Worm (Caenorhabditis elegans): ENCODE data around the gene C12D8.21.

C12D8.21 gene

DNA sequence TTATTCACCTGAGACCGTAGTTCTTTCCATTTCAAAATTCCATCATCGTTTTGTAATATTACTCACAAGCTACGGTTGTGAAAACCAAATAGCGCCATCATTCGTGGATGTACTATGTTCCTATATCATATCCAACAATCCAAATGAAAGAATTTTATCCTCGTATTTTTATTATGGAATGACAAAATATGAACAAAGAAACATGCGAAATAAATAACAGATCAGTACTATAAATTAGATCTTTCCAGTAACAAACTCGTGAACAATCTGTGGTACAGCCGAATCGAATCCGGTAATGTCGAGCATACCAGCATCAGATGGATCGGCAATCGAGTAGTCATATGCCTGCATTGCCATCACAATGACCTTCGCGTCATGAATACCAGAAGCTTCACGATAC, 11.7 kb upstream of the C12D8.21 start:
- no peak for TF ChIP-seq unc-62 (GFP tag; optimal IDR thresholded peaks at IDR 0.05)

ce11 chrV:10249515-10249914, 8.5 kb upstream of the C12D8.21 start:
- TF ChIP-seq unc-62 (GFP tag; optimal IDR thresholded peaks at IDR 0.05), result no peak

- no peak for TF ChIP-seq unc-62 (GFP tag; optimal IDR thresholded peaks at IDR 0.05)
Observed at ce11 chrV:10248255-10248979, 7.4 kb upstream of the C12D8.21 start, which contains the start of gene akt-1. akt-1 (plus strand) TSS chrV:10248905.

ce11 chrV:10247673-10248239, 6.8 kb upstream of the C12D8.21 start:
- no peak for TF ChIP-seq unc-62 (GFP tag; optimal IDR thresholded peaks at IDR 0.05)

ce11 chrV:10246967-10247366, 6.0 kb upstream of the C12D8.21 start:
- no peak for TF ChIP-seq unc-62 (GFP tag; optimal IDR thresholded peaks at IDR 0.05)

DNA sequence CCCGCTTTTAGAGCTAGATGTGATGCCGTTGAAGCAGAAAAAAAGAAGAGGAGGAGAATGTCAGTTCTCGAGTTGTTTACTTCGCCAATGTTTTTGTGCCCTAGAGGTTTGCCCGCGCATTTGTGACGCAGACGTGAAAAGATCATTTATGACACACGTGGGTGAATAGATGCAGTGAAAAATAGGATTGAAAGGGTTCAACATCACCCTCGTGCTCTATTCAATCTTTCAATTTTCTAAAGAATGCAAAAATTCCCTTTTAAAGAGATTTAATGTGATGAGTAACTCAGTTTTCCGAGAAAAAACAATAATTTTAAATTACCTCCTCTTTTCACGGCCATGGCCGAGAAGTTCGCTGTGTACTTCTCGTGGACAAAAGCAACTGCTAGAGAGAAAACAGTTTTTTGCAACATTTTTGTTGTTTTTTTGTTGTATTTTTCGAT, 5.5 kb upstream of the C12D8.21 start:
- TF ChIP-seq unc-62 (GFP tag; optimal IDR thresholded peaks at IDR 0.05), result no peak

DNA sequence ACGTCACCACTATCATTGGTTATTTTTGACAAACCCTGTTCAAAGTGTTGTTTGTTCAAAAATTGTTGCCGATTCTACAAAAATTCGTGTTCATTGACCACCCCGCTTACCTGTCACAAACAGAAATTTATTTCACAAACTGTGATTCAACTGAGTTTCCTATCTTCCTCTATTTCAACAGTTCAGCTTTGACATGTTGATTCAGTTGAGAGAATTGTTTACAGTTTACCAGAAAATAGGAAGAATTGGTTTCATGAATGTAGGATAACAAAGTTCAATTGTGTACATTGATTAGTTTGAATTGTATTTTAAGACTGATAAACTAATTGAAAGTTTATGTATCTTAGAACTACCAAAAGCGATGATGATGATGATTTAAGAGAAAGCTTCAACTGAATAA, 4.6 kb upstream of the C12D8.21 start:
- TF ChIP-seq unc-62 (GFP tag; optimal IDR thresholded peaks at IDR 0.05), result no peak

- TF ChIP-seq unc-62 (GFP tag; optimal IDR thresholded peaks at IDR 0.05), result no peak
Observed at ce11 chrV:10244018-10244720, 3.2 kb upstream of the C12D8.21 start.

DNA sequence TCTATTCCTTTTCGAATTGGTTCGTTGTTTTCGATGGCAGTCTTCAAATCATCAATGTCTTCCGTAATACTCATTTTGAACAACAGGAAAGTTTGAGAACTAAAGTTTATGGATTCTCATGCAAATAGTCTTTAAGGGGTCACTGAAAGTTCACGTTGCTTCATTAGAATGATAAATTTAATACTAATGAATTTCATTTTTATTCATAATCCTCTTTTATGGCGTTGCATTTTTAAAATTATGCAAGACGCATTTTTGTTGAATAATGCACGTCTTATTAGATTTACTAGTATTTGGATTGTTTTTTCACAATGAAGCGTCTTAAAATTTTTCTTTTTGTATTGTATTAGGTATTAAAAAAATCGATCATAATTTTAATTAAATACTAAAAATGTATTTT, 2.1 kb upstream of the C12D8.21 start, which contains the start of gene C12D8.9:
TSS of gene C12D8.9 (minus strand) at position 101 of the 400 bp plus-strand sequence.
- TF ChIP-seq unc-62 (GFP tag; optimal IDR thresholded peaks at IDR 0.05), result no peak

DNA sequence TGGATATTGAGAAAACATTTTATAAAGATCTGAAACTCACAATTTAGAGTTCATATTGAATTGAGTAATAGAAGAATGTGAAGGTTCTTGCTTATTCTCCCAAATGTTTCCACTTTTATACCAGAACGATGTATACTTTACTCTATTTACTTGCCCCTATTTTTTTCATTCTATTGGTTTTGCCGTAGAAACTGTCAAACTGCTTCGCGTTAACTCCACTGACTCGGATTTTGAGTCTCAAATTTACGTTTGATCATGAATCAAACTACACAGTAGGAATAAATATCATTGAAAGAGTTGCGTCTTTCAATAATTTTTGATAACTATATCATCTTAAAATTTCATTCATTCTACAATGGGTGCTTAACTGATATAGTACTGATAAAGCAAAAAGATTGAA, 1.1 kb downstream of the C12D8.21 start, which contains the start of gene fipr-8:
TSS of gene fipr-8 (minus strand) at position 101 of the 400 bp plus-strand sequence.
- TF ChIP-seq unc-62 (GFP tag; optimal IDR thresholded peaks at IDR 0.05), result no peak

ce11 chrV:10238665-10239064, 2.3 kb downstream of the C12D8.21 start, which contains the start of gene fubl-1:
fubl-1 (minus strand) TSS chrV:10238866.
- no peak for TF ChIP-seq unc-62 (GFP tag; optimal IDR thresholded peaks at IDR 0.05)

- TF ChIP-seq unc-62 (GFP tag; optimal IDR thresholded peaks at IDR 0.05), result no peak
Observed at ce11 chrV:10237959-10238444, 3.0 kb downstream of the C12D8.21 start.

DNA sequence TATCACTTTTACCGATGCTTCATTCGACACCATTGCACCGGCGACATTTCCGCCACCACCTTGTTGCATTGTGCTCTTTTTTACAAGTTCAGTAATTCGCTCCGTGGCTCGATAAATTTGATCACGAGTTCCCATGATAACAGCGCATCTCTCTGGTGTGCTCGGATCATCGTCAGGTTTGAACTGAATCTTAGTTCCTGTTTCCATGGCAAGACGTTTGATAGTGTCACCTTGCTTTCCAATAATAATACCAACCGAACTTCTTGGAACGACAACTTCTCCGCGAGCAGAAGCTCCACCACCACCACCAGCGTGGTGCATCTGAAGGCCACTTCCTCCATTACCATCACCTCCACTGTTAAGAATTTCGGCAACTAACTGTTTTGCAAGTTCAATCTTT, 3.8 kb downstream of the C12D8.21 start:
- no peak for TF ChIP-seq unc-62 (GFP tag; optimal IDR thresholded peaks at IDR 0.05)

DNA sequence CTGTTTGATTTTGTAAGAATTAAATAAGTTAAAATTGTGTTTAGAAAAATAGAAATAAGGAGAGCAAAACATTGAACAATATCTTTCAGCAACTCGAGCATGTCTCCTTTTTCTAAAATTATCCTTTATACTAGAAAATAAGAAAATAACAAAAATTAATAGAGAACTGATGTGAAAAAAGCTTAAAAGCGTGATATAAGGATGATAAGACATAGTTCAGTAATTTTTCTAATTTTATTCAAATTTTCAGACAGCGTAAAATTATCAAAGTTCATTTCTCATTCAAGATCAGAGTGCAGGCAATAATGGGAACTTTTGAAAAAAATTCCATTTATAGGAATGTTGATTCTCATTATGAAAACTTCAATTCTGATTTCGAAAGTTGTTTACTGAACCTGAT, 7.7 kb downstream of the C12D8.21 start, which contains the start of gene str-182:
TSS of gene str-182 (minus strand) at position 101 of the 400 bp plus-strand sequence.
- no peak for TF ChIP-seq unc-62 (GFP tag; optimal IDR thresholded peaks at IDR 0.05)

ce11 chrV:10230932-10231331, 10.1 kb downstream of the C12D8.21 start, which contains the start of gene fipr-6:
fipr-6 (plus strand) TSS chrV:10231232.
- no peak for TF ChIP-seq unc-62 (GFP tag; optimal IDR thresholded peaks at IDR 0.05)

- TF ChIP-seq unc-62 (GFP tag; optimal IDR thresholded peaks at IDR 0.05), result no peak
Observed at ce11 chrV:10229222-10229879, 11.6 kb downstream of the C12D8.21 start, which contains the start of the genes pyt-1 and fipr-7. pyt-1 (minus strand) TSS chrV:10229322. fipr-7 (plus strand) TSS chrV:10229829.

All from whole organism, dauer.